Fruit fly (Drosophila melanogaster): Measurements from ENCODE around the gene CG3223.

CG3223 gene

DNA sequence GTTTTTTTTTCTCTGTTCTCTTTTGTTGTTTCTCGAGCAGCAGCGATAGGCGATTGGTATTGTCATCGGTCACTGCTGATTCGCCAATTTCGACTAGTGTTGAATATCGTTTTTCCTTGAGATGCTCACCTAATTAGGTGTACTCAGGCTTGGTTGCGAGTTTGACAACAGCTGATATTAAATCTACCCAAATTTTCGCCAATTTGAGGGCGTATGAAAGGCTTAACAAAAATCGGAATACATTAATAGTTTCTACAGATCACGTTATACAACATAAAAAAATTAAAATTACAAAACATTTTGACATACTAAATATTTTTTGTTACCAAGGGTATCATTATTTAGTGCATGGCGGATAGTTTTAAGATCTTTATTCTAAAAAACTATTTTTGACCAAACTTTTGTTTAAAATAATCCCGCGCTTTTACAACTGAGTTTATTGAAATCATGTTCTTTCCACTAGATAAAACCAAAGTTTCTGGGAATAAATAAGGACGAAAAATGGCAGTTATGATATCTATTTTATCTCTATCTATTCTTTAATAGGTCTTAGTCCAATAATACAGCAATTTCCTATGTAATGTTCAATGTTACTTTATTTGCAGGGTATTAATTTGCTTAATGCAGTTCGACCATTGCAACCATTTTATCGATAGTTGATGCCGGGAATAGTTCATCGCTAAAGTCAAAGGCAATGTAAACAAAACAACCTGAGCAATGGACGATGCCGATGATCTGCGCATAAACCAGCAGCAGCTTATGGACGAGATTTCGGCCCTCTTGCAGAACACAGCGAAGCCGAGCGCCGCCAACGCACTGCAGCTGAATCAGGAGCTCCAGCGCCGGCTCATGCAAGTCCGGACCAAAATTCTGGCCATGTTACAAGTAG, 4.2 kb downstream of the CG3223 start, which contains the start of the genes CG10435 and Pbp95 (continued):
- TF ChIP-seq CG9609 (GFP tag; optimal IDR thresholded peaks at IDR 0.05) (peak; percentile 38), lab (GFP tag; optimal IDR thresholded peaks at IDR 0.05) (no peak), CG17612 (GFP tag; IDR thresholded peaks at IDR 0.05) (no peak), YL-1 (GFP tag; optimal IDR thresholded peaks at IDR 0.05) (no peak), fu2 (GFP tag; optimal IDR thresholded peaks at IDR 0.05) (peak; percentile 40), lola (GFP tag; optimal IDR thresholded peaks at IDR 0.05) (peak in 1 of 3 experiments; percentile 57), p53 (GFP tag; optimal IDR thresholded peaks at IDR 0.05) (peak; percentile 24), CG3407 (GFP tag; optimal IDR thresholded peaks at IDR 0.05) (no peak), CG17802 (tag; optimal IDR thresholded peaks at IDR 0.05) (no peak), z (GFP tag; IDR thresholded peaks at IDR 0.05) (no peak), cato (GFP tag; optimal IDR thresholded peaks at IDR 0.05; ENCODE audit: borderline replicate concordance) (peak; percentile 23), Lhr (GFP tag; optimal IDR thresholded peaks at IDR 0.05) (no peak), dm (GFP tag; optimal IDR thresholded peaks at IDR 0.05) (peak; percentile 28), CG6683 (GFP tag; optimal IDR thresholded peaks at IDR 0.05) (no peak), Fer1 (GFP tag; optimal IDR thresholded peaks at IDR 0.05) (no peak), CG17385 (GFP tag; optimal IDR thresholded peaks at IDR 0.05) (no peak), CG14965 (GFP tag; optimal IDR thresholded peaks at IDR 0.05; ENCODE audit: borderline replicate concordance) (no peak), ase (GFP tag; IDR thresholded peaks at IDR 0.05) (0 out of 3 replicates have a peak, but pooled peaks have one; percentile 6), CG18011 (GFP tag; optimal IDR thresholded peaks at IDR 0.05) (peak; percentile 13), danr (GFP tag; IDR thresholded peaks at IDR 0.05) (no peak; the same call in 1 of the 2 replicates), E2f2 (GFP tag; IDR thresholded peaks at IDR 0.05) (no peak), trh (GFP tag; optimal IDR thresholded peaks at IDR 0.05) (no peak), nau (GFP tag; optimal IDR thresholded peaks at IDR 0.05) (no peak), bigmax (GFP tag; optimal IDR thresholded peaks at IDR 0.05) (no peak), disco-r (GFP tag; optimal IDR thresholded peaks at IDR 0.05) (no peak), CG11398 (GFP tag; optimal IDR thresholded peaks at IDR 0.05) (no peak), CG7839 (tag; optimal IDR thresholded peaks at IDR 0.05) (no peak), Bgb (GFP tag; IDR thresholded peaks at IDR 0.05; ENCODE audit: partially characterized antibody) (peak; percentile 50), unpg (GFP tag; optimal IDR thresholded peaks at IDR 0.05) (no peak), NK7.1 (GFP tag; optimal IDR thresholded peaks at IDR 0.05) (no peak), Drgx (GFP tag; IDR thresholded peaks at IDR 0.05) (no peak; the same call in 1 of the 2 replicates), slp2 (GFP tag; optimal IDR thresholded peaks at IDR 0.05) (no peak), CG10565 (GFP tag; optimal IDR thresholded peaks at IDR 0.05) (no peak), yki (optimal IDR thresholded peaks at IDR 0.05) (no peak), Usf (GFP tag; optimal IDR thresholded peaks at IDR 0.05) (no peak), GATAe (GFP tag; conservative IDR thresholded peaks at IDR 0.05) (no peak), seq (GFP tag; IDR thresholded peaks at IDR 0.05) (peak; percentile 33; the same call in 1 of the 2 replicates), az2 (GFP tag; optimal IDR thresholded peaks at IDR 0.05) (peak; percentile 54), CG4404 (GFP tag; IDR thresholded peaks at IDR 0.05) (no peak), CG2129 (GFP tag; IDR thresholded peaks at IDR 0.05; ENCODE audit: partially characterized antibody) (peak; percentile 56), Lpt (GFP tag; optimal IDR thresholded peaks at IDR 0.05) (no peak), CG18619 (GFP tag; optimal IDR thresholded peaks at IDR 0.05) (peak; percentile 51), CG30431 (GFP tag; optimal IDR thresholded peaks at IDR 0.05) (peak; percentile 7), stc (GFP tag; IDR thresholded peaks at IDR 0.05) (0 out of 2 replicates have a peak, but pooled peaks have one; percentile 38), HHEX (GFP tag; optimal IDR thresholded peaks at IDR 0.05) (peak; percentile 21), CG18476 (GFP tag; optimal IDR thresholded peaks at IDR 0.05) (peak; percentile 39), CG13296 (GFP tag; optimal IDR thresholded peaks at IDR 0.05) (no peak), Aef1 (GFP tag; IDR thresholded peaks at IDR 0.05) (peak; percentile 68), sim (GFP tag; IDR thresholded peaks at IDR 0.05) (no peak)
